Fruit fly (Drosophila melanogaster) whole organism, prepupa: ENCODE measurements around the gene yellow-e2.

Source experiments
- Blimp-1 ChIP-seq: fragments of 200-800 bp; sonication (Bioruptor generic); optimal IDR thresholded peaks from 3 replicates; lab custom pipeline; 2017; ENCODE audit warnings: missing biosample characterization, missing genetic modification characterization, mild to moderate bottlenecking, moderate library complexity, missing genetic modification reagents
- CG11294 ChIP-seq: fragments of 200-800 bp; sonication (Bioruptor generic); IDR thresholded peaks from 2 replicates; pipeline ENCODE4 v1.3.6; 2022; ENCODE audit warnings: missing biosample characterization, missing genetic modification characterization
- CG1621 ChIP-seq: fragments of 200-800 bp; sonication (Bioruptor generic); optimal IDR thresholded peaks from 3 replicates; lab custom pipeline; 2018; ENCODE audit warnings: missing biosample characterization, mild to moderate bottlenecking, missing genetic modification characterization
- CG3032 ChIP-seq: fragments of 200-800 bp; optimal IDR thresholded peaks from 2 replicates; lab custom pipeline; 2019; ENCODE audit warnings: missing biosample characterization, mild to moderate bottlenecking, missing genetic modification characterization, moderate library complexity
- CG31627 ChIP-seq: fragments of 200-800 bp; sonication (Bioruptor generic); optimal IDR thresholded peaks from 3 replicates; lab custom pipeline; 2016; ENCODE audit warnings: missing biosample characterization, missing genetic modification characterization
- CG32006 ChIP-seq: fragments of 200-800 bp; sonication (Bioruptor generic); optimal IDR thresholded peaks from 3 replicates; lab custom pipeline; 2017; ENCODE audit warnings: missing biosample characterization, mild to moderate bottlenecking, missing genetic modification characterization
- CG6792 ChIP-seq: fragments of 200-800 bp; sonication (Bioruptor generic); optimal IDR thresholded peaks from 3 replicates; lab custom pipeline; 2016; ENCODE audit warnings: missing biosample characterization, missing genetic modification characterization
- CG6808 ChIP-seq: fragments of 200-800 bp; sonication (Bioruptor generic); optimal IDR thresholded peaks from 3 replicates; lab custom pipeline; 2017; ENCODE audit warnings: missing biosample characterization, missing genetic modification characterization, mild to moderate bottlenecking, moderate library complexity, missing genetic modification reagents
- CG6854 ChIP-seq: fragments of 200-800 bp; sonication (Bioruptor generic); optimal IDR thresholded peaks from 2 replicates; lab custom pipeline; 2017; ENCODE audit warnings: missing biosample characterization, mild to moderate bottlenecking, missing genetic modification characterization
- CG7368 ChIP-seq: fragments of 200-800 bp; sonication (Bioruptor generic); optimal IDR thresholded peaks from 3 replicates; lab custom pipeline; 2016; ENCODE audit warnings: missing biosample characterization, missing genetic modification characterization
- Eip75B ChIP-seq: fragments of 200-800 bp; sonication (Bioruptor generic); optimal IDR thresholded peaks from 3 replicates; lab custom pipeline; 2016; ENCODE audit warnings: missing biosample characterization, missing genetic modification characterization
- Eip78C ChIP-seq: fragments of 200-800 bp; sonication (Bioruptor generic); peaks from one replicate; lab custom pipeline; 2016; ENCODE audit warnings: missing biosample characterization, missing genetic modification characterization
- Eip93F ChIP-seq: fragments of 200-800 bp; sonication (Bioruptor generic); optimal IDR thresholded peaks from 2 replicates; lab custom pipeline; 2016; ENCODE audit warnings: missing biosample characterization, mild to moderate bottlenecking, missing genetic modification characterization
- Ets21C ChIP-seq: fragments of 200-800 bp; sonication (Bioruptor generic); optimal IDR thresholded peaks from 3 replicates; lab custom pipeline; 2016; ENCODE audit warnings: missing biosample characterization, missing genetic modification characterization
- Ets96B ChIP-seq: fragments of 200-800 bp; optimal IDR thresholded peaks from 2 replicates; lab custom pipeline; 2019; ENCODE audit warnings: missing biosample characterization, mild to moderate bottlenecking, missing genetic modification characterization, moderate library complexity
- Hr39 ChIP-seq: fragments of 200-800 bp; sonication (Bioruptor generic); optimal IDR thresholded peaks from 2 replicates; lab custom pipeline; 2016; ENCODE audit warnings: missing biosample characterization, missing genetic modification characterization
- Hr4 ChIP-seq: fragments of 200-800 bp; sonication (Bioruptor generic); optimal IDR thresholded peaks from 3 replicates; lab custom pipeline; 2016; ENCODE audit warnings: missing biosample characterization, missing genetic modification characterization
- Met ChIP-seq: fragments of 200-800 bp; sonication (Bioruptor generic); optimal IDR thresholded peaks from 3 replicates; lab custom pipeline; 2016; ENCODE audit warnings: missing biosample characterization, missing genetic modification characterization
- OdsH ChIP-seq: fragments of 200-800 bp; sonication (Bioruptor generic); optimal IDR thresholded peaks from 3 replicates; lab custom pipeline; 2016; ENCODE audit warnings: missing biosample characterization, missing genetic modification characterization
- Smox ChIP-seq: fragments of 200-800 bp; sonication (Bioruptor generic); optimal IDR thresholded peaks from 3 replicates; lab custom pipeline; 2016; ENCODE audit warnings: missing biosample characterization, missing genetic modification characterization
- Sox14 ChIP-seq: fragments of 200-800 bp; sonication (Bioruptor generic); optimal IDR thresholded peaks from 3 replicates; lab custom pipeline; 2016; ENCODE audit warnings: missing biosample characterization, missing genetic modification characterization
- Sox15 ChIP-seq: fragments of 200-800 bp; sonication (Bioruptor generic); optimal IDR thresholded peaks from 3 replicates; lab custom pipeline; 2016; ENCODE audit warnings: missing biosample characterization, missing genetic modification characterization
- achi ChIP-seq: fragments of 200-800 bp; sonication (Bioruptor generic); optimal IDR thresholded peaks from 3 replicates; lab custom pipeline; 2016; ENCODE audit warnings: missing biosample characterization, missing genetic modification characterization
- acj6 ChIP-seq: fragments of 200-800 bp; sonication (Bioruptor generic); optimal IDR thresholded peaks from 3 replicates; lab custom pipeline; 2016; ENCODE audit warnings: missing biosample characterization, missing genetic modification characterization
- cyc ChIP-seq: fragments of 200-800 bp; sonication (Bioruptor generic); optimal IDR thresholded peaks from 3 replicates; lab custom pipeline; 2016; ENCODE audit warnings: missing biosample characterization, missing genetic modification characterization
- dsx ChIP-seq: fragments of 200-800 bp; optimal IDR thresholded peaks from 3 replicates; lab custom pipeline; 2019; ENCODE audit warnings: missing biosample characterization, mild to moderate bottlenecking, missing genetic modification characterization, moderate library complexity; ENCODE audit not compliant: poor library complexity, severe bottlenecking
- esn ChIP-seq: fragments of 200-800 bp; sonication (Bioruptor generic); optimal IDR thresholded peaks from 2 replicates; lab custom pipeline; 2016; ENCODE audit warnings: missing biosample characterization, mild to moderate bottlenecking, missing genetic modification characterization, moderate library complexity
- fd59A ChIP-seq: fragments of 200-800 bp; sonication (Bioruptor generic); optimal IDR thresholded peaks from 2 replicates; lab custom pipeline; 2017; ENCODE audit warnings: missing biosample characterization, mild to moderate bottlenecking, missing genetic modification characterization, missing genetic modification reagents
- fkh ChIP-seq: fragments of 200-800 bp; sonication (Bioruptor generic); optimal IDR thresholded peaks from 3 replicates; lab custom pipeline; 2017; ENCODE audit warnings: missing biosample characterization, mild to moderate bottlenecking, missing genetic modification characterization, moderate library complexity
- lz ChIP-seq: fragments of 200-800 bp; sonication (Bioruptor generic); optimal IDR thresholded peaks from 3 replicates; lab custom pipeline; 2016; ENCODE audit warnings: missing biosample characterization, missing genetic modification characterization
- net ChIP-seq: fragments of 200-800 bp; sonication (Bioruptor generic); optimal IDR thresholded peaks from 3 replicates; lab custom pipeline; 2016; ENCODE audit warnings: missing biosample characterization, missing genetic modification characterization
- pdm3 ChIP-seq: fragments of 200-800 bp; sonication (Bioruptor generic); optimal IDR thresholded peaks from 3 replicates; lab custom pipeline; 2016; ENCODE audit warnings: missing biosample characterization, missing genetic modification characterization
- ss ChIP-seq, 2 experiments: fragments of 200-800 bp; sonication (Bioruptor generic); optimal IDR thresholded peaks; 2 replicates in 1 of 2; 3 replicates in 1 of 2; lab custom pipeline; 2017 to 2018; ENCODE audit warnings: mild to moderate bottlenecking in 2 of 2, missing biosample characterization in 2 of 2, missing genetic modification characterization in 2 of 2, moderate library complexity in 1 of 2
- svp ChIP-seq: fragments of 200-800 bp; sonication (Bioruptor generic); peaks from one replicate; lab custom pipeline; 2016; ENCODE audit warnings: missing biosample characterization, missing genetic modification characterization
- topi ChIP-seq: fragments of 200-800 bp; sonication (Bioruptor generic); optimal IDR thresholded peaks from 3 replicates; lab custom pipeline; 2016; ENCODE audit warnings: missing biosample characterization, missing genetic modification characterization
- vri ChIP-seq: fragments of 200-800 bp; sonication (Bioruptor generic); optimal IDR thresholded peaks from 3 replicates; lab custom pipeline; 2016; ENCODE audit warnings: missing biosample characterization, mild to moderate bottlenecking, missing genetic modification characterization

The yellow-e2 gene

DNA sequence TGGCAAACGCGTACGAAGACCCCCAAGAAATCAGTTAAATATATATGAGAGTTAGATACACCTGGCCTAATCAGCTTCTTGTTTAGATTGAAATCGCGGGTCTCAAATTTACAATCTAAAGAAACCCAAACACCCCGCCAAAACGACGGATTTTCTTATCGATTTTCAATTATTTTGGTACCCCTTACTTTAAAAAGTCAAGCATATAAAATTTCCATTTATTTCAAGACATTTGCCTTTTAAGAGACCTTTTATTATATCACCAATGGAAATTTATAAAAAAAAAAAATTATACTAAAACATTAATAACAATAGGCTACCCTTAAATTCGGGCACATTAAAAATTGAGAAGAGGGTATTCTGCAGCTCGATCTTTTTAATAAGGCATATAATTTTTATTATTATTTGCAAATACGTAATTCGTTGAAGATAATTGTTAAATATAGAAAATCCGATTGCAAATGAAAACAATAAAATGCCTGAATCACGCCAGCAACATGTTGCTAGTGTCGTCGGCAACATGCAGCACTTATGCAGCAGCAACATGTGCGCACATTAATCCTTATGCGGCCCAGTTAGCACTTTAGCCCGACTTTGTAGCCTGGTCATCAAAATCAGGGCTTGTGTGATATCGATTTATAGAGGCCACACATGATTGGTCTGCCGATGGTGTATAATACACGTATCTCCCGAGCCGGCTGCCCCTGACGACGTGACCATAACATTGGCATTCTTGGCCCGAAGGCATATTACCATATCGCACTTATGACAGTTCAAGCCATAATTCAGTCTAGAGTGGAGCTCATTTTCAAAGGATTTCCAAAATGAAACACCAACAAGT, 34.7 kb downstream of the yellow-e2 start, which contains the start of the genes Lip3 and CG34309:
Gene Lip3 (minus strand): TSS at position 65 of the 841 bp plus-strand sequence.
Gene CG34309 (plus strand): TSS at position 791 of the 841 bp plus-strand sequence.
- TF ChIP-seq achi (GFP tag; lab: Kevin White, UChicago), result peak; percentile 9
- TF ChIP-seq topi, result peak; percentile 31
- TF ChIP-seq dsx (GFP tag; lab: Kevin White, UChicago), result no peak
- no peak for TF ChIP-seq CG7368
- TF ChIP-seq Ets21C (GFP tag; lab: Kevin White, UChicago), result peak; percentile 46
- TF ChIP-seq esn (GFP tag; lab: Kevin White, UChicago), result peak; percentile 85
- TF ChIP-seq CG6854 (GFP tag; lab: Kevin White, UChicago), result no peak
- TF ChIP-seq ss (GFP tag; optimal IDR thresholded peaks at IDR 0.05; lab: Kevin White, UChicago), result no peak
- peak; percentile 32 for TF ChIP-seq cyc (GFP tag; lab: Kevin White, UChicago)
- peak; percentile 52 for TF ChIP-seq CG31627
- TF ChIP-seq pdm3 (GFP tag; lab: Kevin White, UChicago), result peak; percentile 34
- TF ChIP-seq CG6792 (GFP tag; lab: Kevin White, UChicago), result peak; percentile 48
- TF ChIP-seq Smox (GFP tag; lab: Kevin White, UChicago), result peak; percentile 72
- peak; percentile 70 for TF ChIP-seq Met (GFP tag; lab: Kevin White, UChicago)
- TF ChIP-seq fd59A (GFP tag; lab: Kevin White, UChicago), result no peak
- peak; percentile 36 for TF ChIP-seq Blimp-1
- TF ChIP-seq lz (GFP tag; lab: Kevin White, UChicago), result peak; percentile 53
- peak; percentile 39 for TF ChIP-seq Hr39 (GFP tag; lab: Kevin White, UChicago)
- TF ChIP-seq Sox14, result peak; percentile 28
- TF ChIP-seq net (GFP tag; lab: Kevin White, UChicago), result no peak
- TF ChIP-seq Eip93F (GFP tag; lab: Kevin White, UChicago), result peak; percentile 15
- peak; percentile 90 for TF ChIP-seq svp
- peak; percentile 39 for TF ChIP-seq acj6
- TF ChIP-seq OdsH (GFP tag; lab: Kevin White, UChicago), result peak; percentile 35
- TF ChIP-seq Eip78C, result no peak
- peak; percentile 86 for TF ChIP-seq vri (GFP tag; lab: Kevin White, UChicago)
- TF ChIP-seq CG32006 (GFP tag; lab: Kevin White, UChicago), result no peak
- peak; percentile 10 for TF ChIP-seq Ets96B

DNA sequence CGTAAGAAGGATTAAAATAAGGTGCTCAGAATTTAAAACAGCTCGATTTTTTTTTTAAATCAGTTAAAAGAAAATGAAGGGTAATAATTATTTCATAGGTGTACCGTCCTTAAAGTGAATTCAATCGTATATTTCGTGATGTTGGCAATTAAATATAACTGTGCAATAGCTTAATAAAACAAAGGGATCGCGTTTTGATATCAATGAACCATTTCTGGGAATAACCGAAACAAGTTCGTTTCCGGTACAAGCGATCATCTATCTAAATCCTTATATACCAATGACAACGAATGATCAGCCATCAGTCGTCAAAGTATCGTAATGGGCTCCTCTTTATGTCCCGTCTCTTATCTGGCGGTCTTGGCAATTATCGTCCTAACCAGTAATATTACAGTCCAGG, 37.5 kb downstream of the yellow-e2 start, which contains the start of gene CheA87a:
Gene CheA87a (plus strand): TSS at position 301 of the 400 bp plus-strand sequence.
- TF ChIP-seq CG11294 (GFP tag; lab: Robert Waterston, UW) (no peak), CG31627 (no peak), Hr4 (GFP tag; lab: Kevin White, UChicago) (no peak), Ets21C (GFP tag; lab: Kevin White, UChicago) (no peak), Eip75B (GFP tag; lab: Kevin White, UChicago) (no peak), esn (GFP tag; lab: Kevin White, UChicago) (no peak), CG6808 (GFP tag; lab: Kevin White, UChicago) (no peak), net (GFP tag; lab: Kevin White, UChicago) (no peak), fkh (GFP tag; lab: Kevin White, UChicago) (no peak), Sox15 (GFP tag; lab: Kevin White, UChicago) (no peak), CG3032 (tag; lab: Kevin White, UChicago) (no peak), vri (GFP tag; lab: Kevin White, UChicago) (no peak), CG1621 (tag; lab: Kevin White, UChicago) (no peak)
